Worm (Caenorhabditis elegans): Measurements from ENCODE around the gene srh-223.

The srh-223 gene

DNA sequence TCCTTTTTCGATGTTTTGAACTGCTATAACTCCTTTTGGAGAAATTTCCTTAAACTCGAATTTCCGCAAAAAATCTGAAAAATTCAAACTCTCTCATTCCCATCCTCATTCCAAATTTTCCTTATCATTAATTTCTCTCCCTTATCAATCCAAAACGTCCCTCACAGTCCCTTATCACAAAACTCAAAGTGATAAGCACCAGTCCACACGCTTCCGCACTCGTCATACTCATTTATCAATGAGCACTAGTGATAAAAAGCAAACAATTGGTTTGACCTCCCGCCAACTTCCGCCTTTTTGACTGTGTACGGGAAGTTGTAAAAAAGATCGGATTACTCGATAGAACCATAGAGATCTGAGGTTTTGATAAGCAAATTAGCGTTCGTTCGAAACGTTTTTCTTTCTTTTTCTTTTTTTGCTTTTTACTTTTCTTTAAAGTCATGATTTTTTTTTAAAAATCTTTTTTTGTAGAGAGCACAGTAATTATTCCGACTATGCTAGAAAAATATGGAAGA, 7.0 kb downstream of the srh-223 start, which contains the start of gene clec-78 (continued):
- TF ChIP-seq ztf-25 (GFP tag; IDR thresholded peaks at IDR 0.05) = no peak
- TF ChIP-seq lsy-27 (tag; optimal IDR thresholded peaks at IDR 0.05; ENCODE audit: borderline replicate concordance, insufficient read depth) = no peak
- no peak for TF ChIP-seq T07F8.4 (tag; optimal IDR thresholded peaks at IDR 0.05)
- TF ChIP-seq efl-1 (GFP tag; optimal IDR thresholded peaks at IDR 0.05) = no peak
- TF ChIP-seq B0035.1 (tag; optimal IDR thresholded peaks at IDR 0.05) = no peak
- no peak for TF ChIP-seq nhr-27 (tag; optimal IDR thresholded peaks at IDR 0.05)
- no peak for TF ChIP-seq nfyb-1 (GFP tag; IDR thresholded peaks at IDR 0.05)
- no peak for TF ChIP-seq snpc-3.4 (tag; optimal IDR thresholded peaks at IDR 0.05)
- TF ChIP-seq nhr-90 (tag; optimal IDR thresholded peaks at IDR 0.05) = no peak
- no peak for TF ChIP-seq Y67H2A.10 (GFP tag; conservative IDR thresholded peaks at IDR 0.05)
- no peak for TF ChIP-seq zim-3 (tag; optimal IDR thresholded peaks at IDR 0.05)
- TF ChIP-seq dox-1 (GFP tag; IDR thresholded peaks at IDR 0.05) = peak; percentile 55
- TF ChIP-seq let-526 (GFP tag; IDR thresholded peaks at IDR 0.05) = no peak
- no peak for TF ChIP-seq F49E8.2 (tag; optimal IDR thresholded peaks at IDR 0.05; ENCODE audit: insufficient read depth)
- no peak for TF ChIP-seq ztf-26 (tag; optimal IDR thresholded peaks at IDR 0.05)
- TF ChIP-seq F55B11.4 (tag; optimal IDR thresholded peaks at IDR 0.05; ENCODE audit: borderline replicate concordance, insufficient read depth) = no peak
- no peak for TF ChIP-seq F22D6.2 (tag; optimal IDR thresholded peaks at IDR 0.05)
- TF ChIP-seq F23B12.7 (tag; optimal IDR thresholded peaks at IDR 0.05; ENCODE audit: insufficient read depth) = no peak
- TF ChIP-seq madf-8 (GFP tag; conservative IDR thresholded peaks at IDR 0.05) = no peak
- TF ChIP-seq lin-54 (GFP tag; optimal IDR thresholded peaks at IDR 0.05) = no peak
- TF ChIP-seq dpff-1 (tag; optimal IDR thresholded peaks at IDR 0.05) = no peak
- no peak for TF ChIP-seq mcd-1 (GFP tag; IDR thresholded peaks at IDR 0.05)
- TF ChIP-seq hmg-1.2 (GFP tag; IDR thresholded peaks at IDR 0.05) = no peak
- TF ChIP-seq him-1 (tag; optimal IDR thresholded peaks at IDR 0.05) = no peak
- TF ChIP-seq athp-1 (tag; optimal IDR thresholded peaks at IDR 0.05) = no peak
- TF ChIP-seq tbp1 (GFP tag; optimal IDR thresholded peaks at IDR 0.05) = no peak
- TF ChIP-seq F57C9.4 (tag; optimal IDR thresholded peaks at IDR 0.05) = no peak
- TF ChIP-seq xnd-1 (tag; optimal IDR thresholded peaks at IDR 0.05) = no peak
- no peak for TF ChIP-seq ama-1 (optimal IDR thresholded peaks at IDR 0.05)
- TF ChIP-seq ama-1 (GFP tag; optimal IDR thresholded peaks at IDR 0.05) = no peak
- TF ChIP-seq egl-44 (GFP tag; IDR thresholded peaks at IDR 0.05) = 0 out of 2 replicates have a peak, but pooled peaks have one; percentile 22
- TF ChIP-seq atf-7 (tag; optimal IDR thresholded peaks at IDR 0.05) = peak; percentile 67
- TF ChIP-seq sdz-38 (tag; optimal IDR thresholded peaks at IDR 0.05) = no peak
- TF ChIP-seq somi-1 (GFP tag; optimal IDR thresholded peaks at IDR 0.05) = no peak
- no peak for TF ChIP-seq ccch-3 (GFP tag; optimal IDR thresholded peaks at IDR 0.05)
- TF ChIP-seq cebp-2 (GFP tag; IDR thresholded peaks at IDR 0.05) = no peak

DNA sequence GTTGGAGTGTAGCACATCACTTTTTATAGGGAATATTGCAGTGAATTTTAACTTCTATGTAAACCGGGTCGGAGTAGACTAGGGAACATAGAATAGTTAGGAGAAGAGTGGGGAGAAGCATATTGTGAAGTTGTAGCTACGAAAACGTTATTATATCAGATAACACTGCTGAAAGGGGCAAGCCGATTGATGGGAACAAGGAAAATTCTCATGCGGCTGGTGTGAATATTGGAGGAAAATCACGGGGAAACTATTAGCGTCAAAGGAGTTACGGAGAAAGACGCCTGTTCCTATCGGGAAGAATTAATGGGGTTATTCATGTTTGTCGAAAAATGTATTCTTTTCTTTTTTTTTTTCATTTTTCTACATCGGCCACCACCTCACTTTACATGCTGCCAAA, 11.6 kb downstream of the srh-223 start, which contains the start of gene F47C12.6:
Gene F47C12.6, minus strand, starts transcription at position 101 of the 400 bp plus-strand sequence.
- TF ChIP-seq madf-6 (GFP tag; IDR thresholded peaks at IDR 0.05) (no peak), madf-10 (tag; optimal IDR thresholded peaks at IDR 0.05) (no peak), dox-1 (GFP tag; IDR thresholded peaks at IDR 0.05) (no peak), dpff-1 (tag; optimal IDR thresholded peaks at IDR 0.05) (no peak), nfya-1 (tag; optimal IDR thresholded peaks at IDR 0.05; ENCODE audit: borderline replicate concordance, insufficient read depth) (no peak), ceh-100 (GFP tag; IDR thresholded peaks at IDR 0.05) (no peak), gei-17 (GFP tag; optimal IDR thresholded peaks at IDR 0.05) (no peak), let-526 (GFP tag; IDR thresholded peaks at IDR 0.05) (no peak), ceh-40 (GFP tag; IDR thresholded peaks at IDR 0.05) (no peak), B0336.3 (GFP tag; IDR thresholded peaks at IDR 0.05) (no peak), mxl-1 (tag; optimal IDR thresholded peaks at IDR 0.05) (no peak)
